Worm (Caenorhabditis elegans) whole organism, L3 larva: ENCODE data around the gene nep-17.

Experiments used
- aly-2 ChIP-seq: fragments of 150-350 bp; optimal IDR thresholded peaks from 2 replicates; lab custom pipeline; 2014; ENCODE audit warnings: missing biosample characterization, missing genetic modification characterization
- ama-1 ChIP-seq: fragments of 150-350 bp; optimal IDR thresholded peaks from 2 replicates; lab custom pipeline; 2018
- ceh-16 ChIP-seq: sonication (generic microtip); optimal IDR thresholded peaks from 2 replicates; lab custom pipeline; 2017; ENCODE audit warnings: missing biosample characterization, missing genetic modification characterization
- ceh-82 ChIP-seq: fragments of 150-350 bp; optimal IDR thresholded peaks from 2 replicates; lab custom pipeline; 2014; ENCODE audit warnings: missing biosample characterization, missing genetic modification characterization
- ceh-9 ChIP-seq: sonication (generic microtip); optimal IDR thresholded peaks from 2 replicates; lab custom pipeline; 2018; ENCODE audit warnings: missing biosample characterization, missing genetic modification characterization
- daf-12 ChIP-seq: fragments of 150-350 bp; optimal IDR thresholded peaks from 2 replicates; lab custom pipeline; 2014; ENCODE audit warnings: missing biosample characterization, missing genetic modification reagents, missing genetic modification characterization
- egl-27 ChIP-seq: sonication (generic microtip); optimal IDR thresholded peaks from 4 replicates; lab custom pipeline; 2017; ENCODE audit warnings: missing biosample characterization, missing genetic modification reagents, missing genetic modification characterization
- egl-5 ChIP-seq: fragments of 150-350 bp; optimal IDR thresholded peaks from 2 replicates; lab custom pipeline; 2017; ENCODE audit warnings: missing biosample characterization, missing genetic modification reagents, missing genetic modification characterization, inconsistent platforms
- elt-2 ChIP-seq: sonication (generic microtip); optimal IDR thresholded peaks from 2 replicates; lab custom pipeline; 2016; ENCODE audit warnings: missing genetic modification reagents, mild to moderate bottlenecking, missing genetic modification characterization, missing compliant biosample characterization
- elt-3 ChIP-seq, 3 experiments: fragments of 150-350 bp in 1 of 3; sonication (generic microtip) in 2 of 3; optimal IDR thresholded peaks; 2 replicates in 2 of 3; 4 replicates in 1 of 3; lab custom pipeline; 2014 to 2017; ENCODE audit warnings: missing biosample characterization in 3 of 3, missing genetic modification characterization in 3 of 3
- fkh-10 ChIP-seq: sonication (generic microtip); optimal IDR thresholded peaks from 2 replicates; lab custom pipeline; 2017; ENCODE audit warnings: missing biosample characterization, missing genetic modification reagents, missing genetic modification characterization
- fkh-2 ChIP-seq: fragments of 150-350 bp; optimal IDR thresholded peaks from 2 replicates; lab custom pipeline; 2014; ENCODE audit warnings: missing biosample characterization, missing genetic modification reagents, missing genetic modification characterization
- fos-1 ChIP-seq: fragments of 150-350 bp; optimal IDR thresholded peaks from 2 replicates; lab custom pipeline; 2014; ENCODE audit warnings: missing biosample characterization, missing genetic modification characterization
- hmg-11 ChIP-seq: sonication (generic microtip); optimal IDR thresholded peaks from 2 replicates; lab custom pipeline; 2016; ENCODE audit warnings: missing genetic modification characterization, missing compliant biosample characterization
- jun-1 ChIP-seq: fragments of 150-350 bp; optimal IDR thresholded peaks from 2 replicates; lab custom pipeline; 2014; ENCODE audit warnings: missing biosample characterization, missing genetic modification reagents, missing genetic modification characterization
- lin-15B ChIP-seq: fragments of 150-350 bp; optimal IDR thresholded peaks from 2 replicates; lab custom pipeline; 2014; ENCODE audit warnings: missing biosample characterization, missing genetic modification characterization
- lin-39 ChIP-seq: fragments of 150-350 bp; optimal IDR thresholded peaks from 2 replicates; lab custom pipeline; 2018; ENCODE audit warnings: missing biosample characterization, missing genetic modification reagents, missing genetic modification characterization
- lsy-12 ChIP-seq: sonication (generic microtip); optimal IDR thresholded peaks from 2 replicates; lab custom pipeline; 2016; ENCODE audit warnings: mild to moderate bottlenecking, missing genetic modification characterization, missing compliant biosample characterization
- mdl-1 ChIP-seq: fragments of 150-350 bp; optimal IDR thresholded peaks from 2 replicates; lab custom pipeline; 2014; ENCODE audit warnings: missing biosample characterization, missing genetic modification characterization
- mml-1 ChIP-seq: fragments of 150-350 bp; sonication (generic microtip); optimal IDR thresholded peaks from 3 replicates; lab custom pipeline; 2014; ENCODE audit warnings: missing biosample characterization, missing genetic modification characterization
- nfya-1 ChIP-seq: sonication (generic microtip); optimal IDR thresholded peaks from 2 replicates; lab custom pipeline; 2017; ENCODE audit warnings: missing genetic modification characterization, mild to moderate bottlenecking, missing compliant biosample characterization, antibody characterized with exemption, moderate library complexity; ENCODE audit not compliant: insufficient read depth
- nhr-11 ChIP-seq: fragments of 150-350 bp; optimal IDR thresholded peaks from 2 replicates; lab custom pipeline; 2014; ENCODE audit warnings: missing biosample characterization, missing genetic modification characterization
- nhr-23 ChIP-seq: fragments of 150-350 bp; optimal IDR thresholded peaks from 2 replicates; lab custom pipeline; 2014; ENCODE audit warnings: missing biosample characterization, missing genetic modification reagents, missing genetic modification characterization
- nhr-237 ChIP-seq: fragments of 150-350 bp; optimal IDR thresholded peaks from 2 replicates; lab custom pipeline; 2014; ENCODE audit warnings: missing biosample characterization, missing genetic modification characterization
- nhr-25 ChIP-seq: sonication (generic microtip); optimal IDR thresholded peaks from 2 replicates; lab custom pipeline; 2017; ENCODE audit warnings: missing biosample characterization, missing genetic modification characterization
- nhr-28 ChIP-seq: fragments of 150-350 bp; optimal IDR thresholded peaks from 2 replicates; lab custom pipeline; 2014; ENCODE audit warnings: missing biosample characterization, missing genetic modification characterization
- nhr-43 ChIP-seq: sonication (generic microtip); optimal IDR thresholded peaks from 2 replicates; lab custom pipeline; 2016; ENCODE audit warnings: mild to moderate bottlenecking, missing genetic modification characterization, missing compliant biosample characterization; ENCODE audit not compliant: poor library complexity, severe bottlenecking
- nhr-67 ChIP-seq: fragments of 150-350 bp; optimal IDR thresholded peaks from 2 replicates; lab custom pipeline; 2014; ENCODE audit warnings: missing biosample characterization, missing genetic modification characterization
- nhr-76 ChIP-seq: fragments of 150-350 bp; sonication (generic microtip); optimal IDR thresholded peaks from 5 replicates; lab custom pipeline; 2014; ENCODE audit warnings: missing biosample characterization, missing genetic modification characterization
- pqm-1 ChIP-seq: fragments of 150-350 bp; optimal IDR thresholded peaks from 2 replicates; lab custom pipeline; 2017; ENCODE audit warnings: missing biosample characterization, missing genetic modification characterization, inconsistent platforms
- sea-2 ChIP-seq: fragments of 150-350 bp; sonication (generic microtip); optimal IDR thresholded peaks from 4 replicates; lab custom pipeline; 2014; ENCODE audit warnings: missing biosample characterization, missing genetic modification reagents, missing genetic modification characterization
- skn-1 ChIP-seq: fragments of 150-350 bp; optimal IDR thresholded peaks from 2 replicates; lab custom pipeline; 2014; ENCODE audit warnings: missing biosample characterization, missing genetic modification characterization
- unc-39 ChIP-seq: sonication (generic microtip); optimal IDR thresholded peaks from 4 replicates; lab custom pipeline; 2017; ENCODE audit warnings: missing biosample characterization, missing genetic modification characterization
- unc-62 ChIP-seq: fragments of 150-350 bp; sonication (generic microtip); optimal IDR thresholded peaks from 4 replicates; lab custom pipeline; 2014; ENCODE audit warnings: missing biosample characterization, missing genetic modification reagents, missing genetic modification characterization
- zag-1 ChIP-seq: fragments of 150-350 bp; optimal IDR thresholded peaks from 2 replicates; lab custom pipeline; 2014; ENCODE audit warnings: missing biosample characterization, missing genetic modification characterization
- ztf-11 ChIP-seq: fragments of 150-350 bp; optimal IDR thresholded peaks from 2 replicates; lab custom pipeline; 2014; ENCODE audit warnings: missing biosample characterization, missing genetic modification characterization

Gene nep-17

DNA sequence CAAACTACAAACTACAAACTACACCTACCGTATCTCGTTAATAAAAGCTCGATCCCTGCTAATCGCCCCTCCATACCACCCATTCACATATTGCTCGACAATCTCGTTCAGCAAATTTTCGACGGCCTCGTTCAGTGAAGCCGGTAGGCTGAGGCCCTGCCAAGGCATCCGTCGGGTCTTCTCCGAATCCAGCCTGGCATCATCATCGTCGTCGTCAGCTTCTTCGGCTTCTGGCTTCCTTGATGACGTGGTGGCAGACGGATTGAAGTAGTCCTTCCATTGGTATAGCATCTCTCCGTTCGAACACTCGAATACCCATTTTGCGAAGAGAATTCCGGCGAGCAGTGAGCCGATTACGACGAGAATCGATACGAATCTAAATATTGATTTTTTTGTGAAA lies 23.0 kb downstream of the nep-17 start:
- TF ChIP-seq nhr-237 (no peak), nhr-25 (tag; lab: Kevin White, UChicago) (no peak), egl-27 (tag; lab: Kevin White, UChicago) (no peak), jun-1 (no peak), nfya-1 (tag; lab: Kevin White, UChicago) (no peak), ztf-11 (tag; lab: Kevin White, UChicago) (no peak), nhr-23 (tag; lab: Kevin White, UChicago) (no peak), aly-2 (tag; lab: Kevin White, UChicago) (no peak), nhr-67 (no peak), ceh-16 (tag; lab: Kevin White, UChicago) (no peak), nhr-43 (tag; lab: Kevin White, UChicago) (no peak), skn-1 (no peak), lsy-12 (tag; lab: Kevin White, UChicago) (no peak)

DNA sequence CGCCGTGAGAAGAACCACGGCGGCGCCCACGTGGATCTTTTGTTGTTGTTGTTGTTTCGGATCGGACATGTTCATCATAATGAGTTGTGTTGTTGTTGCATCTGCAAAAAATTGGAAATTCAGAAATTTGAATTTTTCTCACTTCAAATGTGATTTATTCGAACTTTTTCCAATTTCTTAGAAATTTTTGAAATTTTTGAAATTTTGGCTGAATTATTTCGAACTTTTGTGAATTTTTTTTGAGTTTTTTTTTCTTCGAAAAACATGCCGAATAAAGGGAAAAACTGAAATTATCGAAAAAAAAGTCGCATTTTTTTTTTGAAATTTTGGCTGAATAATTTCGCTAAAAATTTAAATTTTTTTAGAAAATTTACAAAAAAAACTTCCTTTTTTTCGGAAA lies 23.5 kb downstream of the nep-17 start, which contains the start of gene snx-14:
TSS of gene snx-14 (minus strand) at position 101 of the 400 bp plus-strand sequence.
- TF ChIP-seq ceh-82 (tag; lab: Kevin White, UChicago) (no peak), nhr-28 (no peak), ceh-9 (tag; lab: Kevin White, UChicago) (no peak), pqm-1 (tag; lab: Kevin White, UChicago) (no peak), zag-1 (tag; lab: Kevin White, UChicago) (no peak)

DNA sequence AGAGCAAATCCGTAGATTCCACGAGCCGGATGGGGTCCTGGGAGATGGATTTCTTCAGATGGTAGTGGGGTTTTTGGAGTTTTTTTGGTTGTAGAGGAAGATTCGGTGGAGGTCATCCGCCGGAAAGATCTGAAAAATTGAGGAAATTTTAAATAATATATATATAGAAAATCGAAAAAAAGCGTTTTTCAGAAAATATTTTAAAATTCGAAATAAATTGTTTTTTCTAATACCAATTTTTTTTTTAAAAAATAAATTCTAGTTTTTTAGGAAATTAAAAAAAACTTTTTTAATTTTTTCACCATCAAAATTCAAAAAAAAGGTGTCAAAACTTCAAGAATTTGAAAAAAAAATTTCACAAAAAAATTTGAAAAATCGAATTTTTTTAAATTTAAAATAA lies 33.3 kb downstream of the nep-17 start, which contains the start of the genes noa-1 and Y48E1B.17:
TSS of gene noa-1 (minus strand) at position 101 of the 400 bp plus-strand sequence.
TSS of gene Y48E1B.17 (minus strand) at position 129 of the 400 bp plus-strand sequence.
- TF ChIP-seq ztf-11 (tag; lab: Kevin White, UChicago) = no peak
- TF ChIP-seq egl-27 (tag; lab: Kevin White, UChicago) = no peak
- TF ChIP-seq unc-39 = no peak
- no peak for TF ChIP-seq fos-1
- no peak for TF ChIP-seq skn-1
- no peak for TF ChIP-seq lin-15B
- no peak for TF ChIP-seq hmg-11 (tag; lab: Kevin White, UChicago)
- TF ChIP-seq nhr-25 (tag; lab: Kevin White, UChicago) = no peak
- TF ChIP-seq fkh-10 (GFP tag; lab: Kevin White, UChicago) = no peak
- TF ChIP-seq nhr-28 = no peak
- no peak for TF ChIP-seq nhr-11 (tag; lab: Kevin White, UChicago)
- TF ChIP-seq nhr-76 (tag; lab: Kevin White, UChicago) = no peak
- TF ChIP-seq egl-5 (tag; lab: Kevin White, UChicago) = no peak
- no peak for TF ChIP-seq sea-2 (GFP tag; lab: Kevin White, UChicago)
- TF ChIP-seq ama-1 (lab: Kevin White, UChicago) = no peak
- no peak for TF ChIP-seq elt-3 (tag; optimal IDR thresholded peaks at IDR 0.05; lab: Kevin White, UChicago)
- no peak for TF ChIP-seq nfya-1 (tag; lab: Kevin White, UChicago)

DNA sequence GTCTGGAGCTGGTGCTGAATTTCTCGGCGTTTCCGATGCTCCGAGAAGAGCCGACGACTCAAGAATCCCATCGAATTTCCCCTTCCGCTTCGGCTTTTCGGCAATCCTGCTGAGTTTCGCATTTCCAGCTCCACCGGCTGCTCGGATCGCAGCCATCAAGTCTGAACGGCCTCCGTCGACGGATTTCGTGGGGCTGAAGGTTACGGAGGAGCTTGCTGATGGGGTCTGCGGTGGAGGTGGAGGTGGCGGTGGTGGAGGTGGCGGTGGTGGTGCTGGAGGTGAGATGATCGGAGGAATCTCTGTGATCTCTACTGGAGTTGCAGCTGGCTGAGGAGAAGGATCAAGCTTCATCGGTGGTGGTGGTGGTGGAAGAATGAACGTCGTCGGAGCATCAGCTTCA lies 35.4 kb downstream of the nep-17 start:
- TF ChIP-seq hmg-11 (tag; lab: Kevin White, UChicago) (no peak), ama-1 (lab: Kevin White, UChicago) (no peak), fkh-2 (tag; lab: Kevin White, UChicago) (no peak), fos-1 (no peak), ztf-11 (tag; lab: Kevin White, UChicago) (no peak), nhr-67 (no peak), mml-1 (tag; lab: Kevin White, UChicago) (no peak), lin-39 (tag; lab: Kevin White, UChicago) (no peak), sea-2 (GFP tag; lab: Kevin White, UChicago) (no peak), fkh-10 (GFP tag; lab: Kevin White, UChicago) (no peak), elt-2 (tag; lab: Kevin White, UChicago) (no peak), daf-12 (tag; lab: Kevin White, UChicago) (no peak), jun-1 (no peak), aly-2 (tag; lab: Kevin White, UChicago) (no peak), mdl-1 (tag; lab: Kevin White, UChicago) (no peak), skn-1 (no peak), ceh-16 (tag; lab: Kevin White, UChicago) (no peak), unc-62 (GFP tag; lab: Kevin White, UChicago) (no peak)
- TF ChIP-seq, all 47 proteins: peak for 0
